Worm (Caenorhabditis elegans) whole organism, L4 larva: ENCODE data around the gene hum-4.

Source experiments
- D1046.2 ChIP-seq: fragments of 200-800 bp; sonication (Bioruptor generic); IDR thresholded peaks from 2 replicates; pipeline ENCODE4 v1.3.6; 2022; ENCODE audit warnings: missing genetic modification characterization, missing compliant biosample characterization
- F26F4.8 ChIP-seq: fragments of 200-800 bp; sonication (Bioruptor generic); conservative IDR thresholded peaks from 2 replicates; pipeline ENCODE4 v1.3.6; 2022; ENCODE audit warnings: missing genetic modification characterization, missing compliant biosample characterization
- F37D6.2 ChIP-seq: sonication (generic microtip); optimal IDR thresholded peaks from 2 replicates; lab custom pipeline; 2016; ENCODE audit warnings: mild to moderate bottlenecking, missing genetic modification characterization, missing compliant biosample characterization
- F44E2.7 ChIP-seq: fragments of 200-800 bp; sonication (Bioruptor generic); IDR thresholded peaks from 2 replicates; pipeline ENCODE4 v2.1.2; 2022; ENCODE audit warnings: missing genetic modification characterization, missing compliant biosample characterization
- R02D3.7 ChIP-seq: fragments of 150-350 bp; sonication (generic microtip); optimal IDR thresholded peaks from 3 replicates; lab custom pipeline; 2014; ENCODE audit warnings: missing biosample characterization, missing genetic modification characterization
- Y105C5A.15 ChIP-seq: fragments of 200-800 bp; sonication (Bioruptor generic); IDR thresholded peaks from 2 replicates; pipeline ENCODE4 v1.3.6; 2022; ENCODE audit warnings: missing genetic modification characterization, missing compliant biosample characterization
- Y48G9A.11 ChIP-seq: fragments of 200-800 bp; sonication (Bioruptor generic); IDR thresholded peaks from 2 replicates; pipeline ENCODE4 v1.3.6; 2022; ENCODE audit warnings: missing genetic modification reagents, missing genetic modification characterization, missing compliant biosample characterization
- Y75B8A.6 ChIP-seq: fragments of 200-800 bp; sonication (Bioruptor generic); IDR thresholded peaks from 2 replicates; pipeline ENCODE4 v1.3.6; 2022; ENCODE audit warnings: missing genetic modification reagents, missing genetic modification characterization, missing compliant biosample characterization
- ZK337.2 ChIP-seq: fragments of 200-800 bp; sonication (Bioruptor generic); IDR thresholded peaks from 2 replicates; pipeline ENCODE4 v1.3.6; 2022; ENCODE audit warnings: missing genetic modification reagents, missing genetic modification characterization, missing compliant biosample characterization
- aha-1 ChIP-seq: fragments of 150-350 bp; peaks from one replicate; lab custom pipeline; 2014; ENCODE audit warnings: missing biosample characterization, missing genetic modification characterization
- ama-1 ChIP-seq: fragments of 150-350 bp; optimal IDR thresholded peaks from 2 replicates; lab custom pipeline; 2014; ENCODE audit warnings: inconsistent platforms, mixed read lengths
- ceh-20 ChIP-seq: fragments of 200-800 bp; sonication (Bioruptor generic); IDR thresholded peaks from 2 replicates; pipeline ENCODE4 v1.3.6; 2022; ENCODE audit warnings: missing genetic modification reagents, missing genetic modification characterization, missing compliant biosample characterization
- ceh-28 ChIP-seq: fragments of 150-350 bp; optimal IDR thresholded peaks from 2 replicates; lab custom pipeline; 2014; ENCODE audit warnings: missing biosample characterization, missing genetic modification reagents, missing genetic modification characterization
- ceh-32 ChIP-seq: sonication (generic microtip); optimal IDR thresholded peaks from 2 replicates; lab custom pipeline; 2016; ENCODE audit warnings: mild to moderate bottlenecking, missing genetic modification characterization, missing compliant biosample characterization; ENCODE audit not compliant: poor library complexity
- ceh-44 ChIP-seq: fragments of 200-800 bp; sonication (Bioruptor generic); IDR thresholded peaks from 2 replicates; pipeline ENCODE4 v1.3.6; 2022; ENCODE audit warnings: missing genetic modification reagents, missing genetic modification characterization, missing compliant biosample characterization
- ceh-62 ChIP-seq: sonication (generic microtip); optimal IDR thresholded peaks from 2 replicates; lab custom pipeline; 2017; ENCODE audit warnings: missing biosample characterization, missing genetic modification characterization
- ces-1 ChIP-seq: fragments of 150-350 bp; sonication (generic microtip); optimal IDR thresholded peaks from 4 replicates; lab custom pipeline; 2014; ENCODE audit warnings: missing biosample characterization, missing genetic modification reagents, missing genetic modification characterization
- ctbp-1 ChIP-seq: fragments of 200-800 bp; sonication (Bioruptor generic); IDR thresholded peaks from 2 replicates; pipeline ENCODE4 v1.3.6; 2022; ENCODE audit warnings: missing genetic modification reagents, missing genetic modification characterization, missing compliant biosample characterization
- daf-19 ChIP-seq: fragments of 200-800 bp; sonication (Bioruptor generic); conservative IDR thresholded peaks from 2 replicates; pipeline ENCODE4 v1.3.6; 2022; ENCODE audit warnings: missing genetic modification characterization, missing compliant biosample characterization
- dmd-6 ChIP-seq: fragments of 200-800 bp; sonication (Bioruptor generic); IDR thresholded peaks from 2 replicates; pipeline ENCODE4 v1.3.6; 2022; ENCODE audit warnings: missing genetic modification reagents, missing genetic modification characterization, missing compliant biosample characterization
- duxl-1 ChIP-seq: sonication (generic microtip); optimal IDR thresholded peaks from 2 replicates; lab custom pipeline; 2016; ENCODE audit warnings: mild to moderate bottlenecking, missing genetic modification characterization, moderate library complexity, missing compliant biosample characterization; ENCODE audit not compliant: poor library complexity
- dve-1 ChIP-seq: sonication (generic microtip); optimal IDR thresholded peaks from 2 replicates; lab custom pipeline; 2017; ENCODE audit warnings: antibody characterized with exemption, mild to moderate bottlenecking, missing genetic modification characterization, missing compliant biosample characterization; ENCODE audit not compliant: insufficient read depth
- fos-1 ChIP-seq: fragments of 150-350 bp; optimal IDR thresholded peaks from 2 replicates; lab custom pipeline; 2014; ENCODE audit warnings: missing biosample characterization, missing genetic modification characterization
- gei-8 ChIP-seq: fragments of 200-800 bp; sonication (Bioruptor generic); optimal IDR thresholded peaks from 2 replicates; lab custom pipeline; 2018; ENCODE audit warnings: mild to moderate bottlenecking, missing genetic modification characterization, missing compliant biosample characterization
- hif-1 ChIP-seq, 2 experiments: sonication (generic microtip); optimal IDR thresholded peaks; 2 replicates each; lab custom pipeline; 2016 to 2017; ENCODE audit warnings: missing compliant biosample characterization in 2 of 2, missing genetic modification characterization in 2 of 2, missing genetic modification reagents in 2 of 2, missing genotype in 2 of 2, mild to moderate bottlenecking in 1 of 2
- hlh-30 ChIP-seq: sonication (generic microtip); optimal IDR thresholded peaks from 2 replicates; lab custom pipeline; 2017; ENCODE audit warnings: antibody characterized with exemption, mild to moderate bottlenecking, missing genetic modification characterization, missing compliant biosample characterization; ENCODE audit not compliant: insufficient read depth
- hmg-1.1 ChIP-seq: fragments of 200-800 bp; sonication (Bioruptor generic); IDR thresholded peaks from 2 replicates; pipeline ENCODE4 v1.3.6; 2022; ENCODE audit warnings: missing genetic modification reagents, missing genetic modification characterization, missing compliant biosample characterization
- jun-1 ChIP-seq: fragments of 150-350 bp; optimal IDR thresholded peaks from 2 replicates; lab custom pipeline; 2014; ENCODE audit warnings: missing biosample characterization, missing genetic modification reagents, missing genetic modification characterization
- lin-29 ChIP-seq: fragments of 200-800 bp; sonication (Bioruptor generic); IDR thresholded peaks from 2 replicates; pipeline ENCODE4 v1.3.6; 2022; ENCODE audit warnings: missing genetic modification reagents, missing genetic modification characterization, missing compliant biosample characterization
- lin-39 ChIP-seq: fragments of 150-350 bp; optimal IDR thresholded peaks from 2 replicates; lab custom pipeline; 2014; ENCODE audit warnings: missing biosample characterization, missing genetic modification reagents, missing genetic modification characterization
- lir-3 ChIP-seq: sonication (generic microtip); optimal IDR thresholded peaks from 2 replicates; lab custom pipeline; 2016; ENCODE audit warnings: mild to moderate bottlenecking, missing genetic modification characterization, missing compliant biosample characterization
- lsy-2 ChIP-seq, 2 experiments: fragments of 150-350 bp in 1 of 2; sonication (generic microtip) in 1 of 2; optimal IDR thresholded peaks; 2 replicates each; lab custom pipeline; 2014 to 2017; ENCODE audit warnings: missing biosample characterization in 2 of 2, missing genetic modification characterization in 2 of 2
- madf-5 ChIP-seq, 2 experiments: fragments of 200-800 bp; sonication (Bioruptor generic); IDR thresholded peaks; 2 replicates each; pipeline ENCODE4 v1.3.6; 2022; ENCODE audit warnings: missing compliant biosample characterization in 2 of 2, missing genetic modification characterization in 2 of 2
- mdl-1 ChIP-seq, 2 experiments: fragments of 150-350 bp in 1 of 2; sonication (generic microtip) in 1 of 2; optimal IDR thresholded peaks; 2 replicates each; lab custom pipeline; 2014 to 2017; ENCODE audit warnings: missing biosample characterization in 2 of 2, missing genetic modification characterization in 2 of 2
- mes-2 ChIP-seq: sonication (generic microtip); optimal IDR thresholded peaks from 2 replicates; lab custom pipeline; 2016; ENCODE audit warnings: missing genotype, mild to moderate bottlenecking, missing genetic modification characterization, missing compliant biosample characterization; ENCODE audit not compliant: poor library complexity, severe bottlenecking
- mxl-3 ChIP-seq: fragments of 200-800 bp; sonication (Bioruptor generic); optimal IDR thresholded peaks from 2 replicates; lab custom pipeline; 2018; ENCODE audit warnings: mild to moderate bottlenecking, missing genetic modification characterization, missing compliant biosample characterization
- nhr-11 ChIP-seq: fragments of 150-350 bp; optimal IDR thresholded peaks from 2 replicates; lab custom pipeline; 2014; ENCODE audit warnings: missing biosample characterization, missing genetic modification characterization
- nhr-111 ChIP-seq: fragments of 200-800 bp; sonication (Bioruptor generic); optimal IDR thresholded peaks from 2 replicates; lab custom pipeline; 2018; ENCODE audit warnings: mild to moderate bottlenecking, missing genetic modification characterization, missing compliant biosample characterization
- nhr-237 ChIP-seq: sonication (generic microtip); optimal IDR thresholded peaks from 2 replicates; lab custom pipeline; 2017; ENCODE audit warnings: missing biosample characterization, missing genetic modification characterization
- nhr-25 ChIP-seq: sonication (generic microtip); optimal IDR thresholded peaks from 2 replicates; lab custom pipeline; 2017; ENCODE audit warnings: missing genetic modification characterization, mild to moderate bottlenecking, missing compliant biosample characterization, antibody characterized with exemption, moderate library complexity, borderline replicate concordance; ENCODE audit not compliant: insufficient read depth
- nhr-28 ChIP-seq: fragments of 150-350 bp; optimal IDR thresholded peaks from 2 replicates; lab custom pipeline; 2014; ENCODE audit warnings: missing biosample characterization, missing genetic modification characterization
- nhr-42 ChIP-seq: fragments of 200-800 bp; sonication (Bioruptor generic); IDR thresholded peaks from 2 replicates; pipeline ENCODE4 v1.3.6; 2022; ENCODE audit warnings: missing genetic modification characterization, missing compliant biosample characterization
- nhr-76 ChIP-seq: fragments of 150-350 bp; optimal IDR thresholded peaks from 2 replicates; lab custom pipeline; 2014; ENCODE audit warnings: missing biosample characterization, missing genetic modification characterization
- nhr-77 ChIP-seq: fragments of 150-350 bp; optimal IDR thresholded peaks from 2 replicates; lab custom pipeline; 2014; ENCODE audit warnings: missing biosample characterization, missing genetic modification characterization
- pqm-1 ChIP-seq: sonication (generic microtip); optimal IDR thresholded peaks from 2 replicates; lab custom pipeline; 2017; ENCODE audit warnings: missing biosample characterization, missing genetic modification characterization
- saeg-2 ChIP-seq: fragments of 200-800 bp; sonication (Bioruptor generic); IDR thresholded peaks from 2 replicates; pipeline ENCODE4 v1.3.6; 2022; ENCODE audit warnings: missing genetic modification reagents, missing genetic modification characterization, missing compliant biosample characterization
- set-16 ChIP-seq: fragments of 200-800 bp; sonication (Bioruptor generic); IDR thresholded peaks from 2 replicates; pipeline ENCODE4 v1.3.6; 2022; ENCODE audit warnings: missing genetic modification reagents, missing genetic modification characterization, missing compliant biosample characterization
- skn-1 ChIP-seq: fragments of 150-350 bp; optimal IDR thresholded peaks from 2 replicates; lab custom pipeline; 2014; ENCODE audit warnings: missing biosample characterization, missing genetic modification characterization
- tag-97 ChIP-seq: fragments of 200-800 bp; sonication (Bioruptor generic); IDR thresholded peaks from 2 replicates; pipeline ENCODE4 v1.3.6; 2022; ENCODE audit warnings: missing genetic modification characterization, missing compliant biosample characterization
- zip-11 ChIP-seq: fragments of 200-800 bp; sonication (Bioruptor generic); IDR thresholded peaks from 2 replicates; pipeline ENCODE4 v1.3.6; 2022; ENCODE audit warnings: missing genetic modification characterization, missing compliant biosample characterization
- zip-2 ChIP-seq: fragments of 150-350 bp; optimal IDR thresholded peaks from 2 replicates; lab custom pipeline; 2014; ENCODE audit warnings: missing biosample characterization, missing genetic modification characterization
- ztf-11 ChIP-seq: fragments of 150-350 bp; optimal IDR thresholded peaks from 2 replicates; lab custom pipeline; 2014; ENCODE audit warnings: missing biosample characterization, missing genetic modification characterization

hum-4 gene

ce11 chrX:11482134-11482533, 48.7 kb upstream of the hum-4 start:
- no peak for TF ChIP-seq nhr-11 (tag; lab: Kevin White, UChicago)
- TF ChIP-seq pqm-1: no peak
- TF ChIP-seq R02D3.7: no peak
- no peak for TF ChIP-seq ceh-28 (tag; lab: Kevin White, UChicago)
- TF ChIP-seq D1046.2 (GFP tag; lab: Robert Waterston, UW): no peak
- TF ChIP-seq ceh-32 (tag; lab: Kevin White, UChicago): no peak
- no peak for TF ChIP-seq gei-8 (GFP tag; lab: Kevin White, UChicago)
- no peak for TF ChIP-seq lin-39 (tag; lab: Kevin White, UChicago)
- TF ChIP-seq lin-29 (GFP tag; lab: Robert Waterston, UW): no peak
- no peak for TF ChIP-seq F44E2.7 (GFP tag; lab: Robert Waterston, UW)
- peak; percentile 68 for TF ChIP-seq ces-1 (GFP tag; lab: Kevin White, UChicago)
- no peak for TF ChIP-seq nhr-76 (tag; lab: Kevin White, UChicago)
- peak; percentile 34; the same call in 1 of the 2 replicates for TF ChIP-seq hmg-1.1 (GFP tag; lab: Robert Waterston, UW)
- no peak for TF ChIP-seq skn-1 (tag; lab: Kevin White, UChicago)
- TF ChIP-seq Y48G9A.11 (GFP tag; lab: Robert Waterston, UW): no peak
- TF ChIP-seq mxl-3 (GFP tag; lab: Kevin White, UChicago): peak; percentile 15
- TF ChIP-seq Y75B8A.6 (GFP tag; lab: Robert Waterston, UW): no peak
- no peak for TF ChIP-seq hif-1 (tag; optimal IDR thresholded peaks at IDR 0.05; lab: Kevin White, UChicago)
- TF ChIP-seq jun-1 (tag; lab: Kevin White, UChicago): no peak
- TF ChIP-seq dve-1 (tag; lab: Kevin White, UChicago): no peak
- TF ChIP-seq lsy-2 (tag; optimal IDR thresholded peaks at IDR 0.05; lab: Kevin White, UChicago): peak in 1 of 2 experiments; percentile 53
- TF ChIP-seq saeg-2 (GFP tag; lab: Robert Waterston, UW): peak; percentile 50; the same call in 1 of the 2 replicates
- TF ChIP-seq nhr-237 (tag; lab: Kevin White, UChicago): no peak
- TF ChIP-seq mdl-1 (tag; optimal IDR thresholded peaks at IDR 0.05; lab: Kevin White, UChicago): peak in 1 of 2 experiments; percentile 46
- no peak for TF ChIP-seq ZK337.2 (GFP tag; lab: Robert Waterston, UW)
- no peak for TF ChIP-seq zip-11 (GFP tag; lab: Robert Waterston, UW)
- TF ChIP-seq daf-19 (GFP tag; lab: Robert Waterston, UW): no peak
- TF ChIP-seq nhr-111: no peak
- TF ChIP-seq ama-1: no peak
- TF ChIP-seq duxl-1 (tag; lab: Kevin White, UChicago): no peak
- no peak for TF ChIP-seq nhr-28 (tag; lab: Kevin White, UChicago)
- TF ChIP-seq Y105C5A.15 (GFP tag; lab: Robert Waterston, UW): no peak
- TF ChIP-seq ceh-62: no peak
- TF ChIP-seq F37D6.2 (tag; lab: Kevin White, UChicago): no peak
- TF ChIP-seq fos-1: no peak
- no peak for TF ChIP-seq ctbp-1 (GFP tag; lab: Robert Waterston, UW)
- peak; percentile 72 for TF ChIP-seq hlh-30 (tag; lab: Kevin White, UChicago)
- no peak for TF ChIP-seq ztf-11
- no peak for TF ChIP-seq ceh-44 (GFP tag; lab: Robert Waterston, UW)
- TF ChIP-seq lir-3 (tag; lab: Kevin White, UChicago): no peak
- no peak for TF ChIP-seq zip-2 (tag; lab: Kevin White, UChicago)
- TF ChIP-seq set-16: no peak; the same call in 1 of the 2 replicates
- no peak for TF ChIP-seq dmd-6 (GFP tag; lab: Robert Waterston, UW)
- no peak for TF ChIP-seq tag-97 (GFP tag; lab: Robert Waterston, UW)
- no peak for TF ChIP-seq madf-5 (GFP tag; IDR thresholded peaks at IDR 0.05; lab: Robert Waterston, UW)
- no peak for TF ChIP-seq nhr-25 (tag; lab: Kevin White, UChicago)
- TF ChIP-seq mes-2 (tag; lab: Kevin White, UChicago): no peak
- no peak for TF ChIP-seq nhr-77
- TF ChIP-seq aha-1 (tag; lab: Kevin White, UChicago): no peak
- no peak for TF ChIP-seq F26F4.8 (GFP tag; lab: Robert Waterston, UW)
- TF ChIP-seq nhr-42: 0 out of 2 replicates have a peak, but pooled peaks have one; percentile 10
- 0 out of 2 replicates have a peak, but pooled peaks have one; percentile 45 for TF ChIP-seq ceh-20 (GFP tag; lab: Robert Waterston, UW)
